Fruit fly (Drosophila melanogaster): ENCODE results near the gene IA-2.

Gene IA-2

DNA sequence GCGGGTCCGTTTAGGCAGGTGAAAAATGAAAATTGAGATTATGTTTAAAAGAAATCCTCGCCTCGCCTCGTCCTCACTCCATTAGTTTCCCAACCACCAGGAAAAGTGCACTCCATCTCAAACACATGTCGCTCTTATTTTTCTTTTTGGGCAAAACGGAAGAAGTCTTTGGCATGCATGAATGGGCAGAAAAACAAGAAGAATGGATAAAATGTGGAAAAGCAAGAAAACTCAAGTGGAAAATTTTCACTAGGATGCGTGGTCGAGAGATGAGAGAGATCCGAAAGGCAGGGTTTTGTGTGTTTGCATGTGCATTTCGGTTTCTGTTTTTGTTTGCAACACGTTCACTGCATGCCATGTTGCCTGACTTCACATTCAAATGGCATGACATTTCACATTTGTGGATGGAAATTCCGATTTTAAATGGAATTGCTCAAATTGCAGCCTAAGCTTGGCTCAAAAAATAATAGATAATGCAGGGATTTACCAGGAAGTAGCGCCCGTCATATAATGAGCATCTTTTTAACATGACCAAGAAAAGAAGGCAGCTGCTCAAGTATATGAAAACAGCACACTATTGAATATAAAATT lies 20.8 kb upstream of the IA-2 start:
- no peak for TF ChIP-seq CG17801 (GFP tag; optimal IDR thresholded peaks at IDR 0.05; ENCODE audit: partially characterized antibody)

- TF ChIP-seq CG17801 (GFP tag; optimal IDR thresholded peaks at IDR 0.05; ENCODE audit: partially characterized antibody), result no peak
These were observed 20.2 kb upstream of the IA-2 start for dm6 chr2L:1068004-1068403.

dm6 chr2L:1066330-1066729 lies 18.5 kb upstream of the IA-2 start:
- TF ChIP-seq CG17801 (GFP tag; optimal IDR thresholded peaks at IDR 0.05; ENCODE audit: partially characterized antibody), result no peak

DNA sequence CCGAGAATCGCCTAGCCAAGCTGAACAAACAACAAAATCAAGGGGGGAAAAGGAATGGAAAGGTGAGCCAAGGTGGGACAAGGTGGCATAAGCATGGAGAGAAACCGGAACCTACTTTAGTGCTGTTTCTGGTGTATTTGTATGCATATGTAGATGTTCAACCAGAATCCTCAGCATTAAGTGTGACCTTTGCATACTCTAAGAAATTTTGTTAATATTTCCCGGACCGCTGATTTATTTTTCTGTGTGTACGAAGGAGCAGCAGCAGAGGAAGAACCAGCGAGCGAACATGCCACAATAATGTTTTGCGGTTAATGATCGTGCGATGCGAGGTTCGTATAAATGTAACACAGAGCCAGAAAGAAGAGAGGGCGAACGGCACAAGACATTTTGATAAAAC lies 17.2 kb upstream of the IA-2 start:
- TF ChIP-seq CG17801 (GFP tag; optimal IDR thresholded peaks at IDR 0.05; ENCODE audit: partially characterized antibody), result no peak

DNA sequence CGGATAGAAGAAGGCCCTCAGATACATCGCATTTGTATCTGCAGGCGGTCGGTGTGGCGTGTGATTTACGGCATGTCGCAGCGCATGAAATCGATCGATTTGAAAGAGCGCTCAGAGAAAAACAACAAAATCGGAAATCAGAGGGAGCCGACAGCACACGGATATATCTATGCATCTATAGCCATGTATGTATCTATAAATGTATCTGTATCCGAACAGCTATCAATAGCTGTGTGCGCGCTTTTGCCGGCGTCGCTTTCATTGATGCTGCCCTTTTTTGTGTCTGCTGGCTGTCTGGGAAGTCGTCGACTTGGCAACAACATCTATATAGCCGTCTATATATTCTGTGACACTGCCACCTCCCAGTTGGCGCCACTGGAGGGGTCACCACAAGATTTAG lies 16.7 kb upstream of the IA-2 start:
- TF ChIP-seq CG17801 (GFP tag; optimal IDR thresholded peaks at IDR 0.05; ENCODE audit: partially characterized antibody), result no peak

- no peak for TF ChIP-seq CG17801 (GFP tag; optimal IDR thresholded peaks at IDR 0.05; ENCODE audit: partially characterized antibody)
These were observed 15.8 kb upstream of the IA-2 start for dm6 chr2L:1063695-1064094.

dm6 chr2L:1062473-1063363 lies 14.9 kb upstream of the IA-2 start:
- no peak for TF ChIP-seq CG17801 (GFP tag; optimal IDR thresholded peaks at IDR 0.05; ENCODE audit: partially characterized antibody)

- no peak for TF ChIP-seq CG17801 (GFP tag; optimal IDR thresholded peaks at IDR 0.05; ENCODE audit: partially characterized antibody)
These were observed 9.7 kb upstream of the IA-2 start for dm6 chr2L:1057513-1057912.

dm6 chr2L:1056631-1057030 lies 8.8 kb upstream of the IA-2 start:
- no peak for TF ChIP-seq CG17801 (GFP tag; optimal IDR thresholded peaks at IDR 0.05; ENCODE audit: partially characterized antibody)

- TF ChIP-seq CG17801 (GFP tag; optimal IDR thresholded peaks at IDR 0.05; ENCODE audit: partially characterized antibody), result no peak
These were observed 1.5 kb upstream of the IA-2 start for dm6 chr2L:1049361-1049760.

DNA sequence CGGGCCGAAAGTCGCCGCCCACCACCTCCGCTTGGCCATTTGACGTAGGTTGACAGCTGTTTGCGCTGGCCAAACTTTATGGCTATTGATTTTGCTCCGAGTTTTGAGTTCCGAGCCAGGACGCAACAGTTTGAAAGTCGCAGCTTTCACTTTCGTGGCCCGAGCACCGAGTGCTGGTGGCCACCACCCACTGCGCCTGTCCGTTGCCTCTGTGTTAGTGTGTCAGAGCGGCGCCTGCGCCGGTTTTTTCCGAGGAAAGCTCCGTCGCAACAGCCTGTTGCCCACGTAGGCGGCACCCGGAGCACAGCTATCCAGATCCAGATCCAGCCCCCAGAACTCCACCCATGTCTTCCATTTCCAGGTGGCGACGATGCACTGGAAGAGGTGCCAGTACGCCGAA lies 993 bp upstream of the IA-2 start:
- no peak for TF ChIP-seq CG17801 (GFP tag; optimal IDR thresholded peaks at IDR 0.05; ENCODE audit: partially characterized antibody)

- no peak for TF ChIP-seq CG17801 (GFP tag; optimal IDR thresholded peaks at IDR 0.05; ENCODE audit: partially characterized antibody)
These were observed 574 bp upstream of the IA-2 start for dm6 chr2L:1048427-1048826.

- no peak for TF ChIP-seq CG17801 (GFP tag; optimal IDR thresholded peaks at IDR 0.05; ENCODE audit: partially characterized antibody)
These were observed 608 bp downstream of the IA-2 start for dm6 chr2L:1047245-1047644.

dm6 chr2L:1043195-1043990 lies 4.5 kb downstream of the IA-2 start:
- TF ChIP-seq CG17801 (GFP tag; optimal IDR thresholded peaks at IDR 0.05; ENCODE audit: partially characterized antibody), result no peak

- no peak for TF ChIP-seq CG17801 (GFP tag; optimal IDR thresholded peaks at IDR 0.05; ENCODE audit: partially characterized antibody)
These were observed 11.0 kb downstream of the IA-2 start, which contains the start of gene gNacalpha for dm6 chr2L:1036811-1037296. Gene gNacalpha (plus strand): TSS chr2L:1037246.

Data from ovary, adult (tissue).